Fruit fly (Drosophila melanogaster) whole organism, embryonic: Measurements from ENCODE around the gene CG31224.

ENCODE experiments used
- CG15073 ChIP-seq: fragments of 200-800 bp; sonication (Bioruptor generic); optimal IDR thresholded peaks from 2 replicates; lab custom pipeline; 2016; ENCODE audit warnings: missing biosample characterization, missing genetic modification characterization
- CG16779 ChIP-seq: fragments of 200-800 bp; sonication (Bioruptor generic); IDR thresholded peaks from 2 replicates; pipeline ENCODE4 v1.3.6; 2022; ENCODE audit warnings: missing biosample characterization, missing genetic modification characterization
- CG17829 ChIP-seq: fragments of 200-800 bp; optimal IDR thresholded peaks from 2 replicates; lab custom pipeline; 2019; ENCODE audit warnings: missing biosample characterization, mild to moderate bottlenecking, missing genetic modification characterization, moderate library complexity
- CG7271 ChIP-seq: fragments of 200-800 bp; sonication (Bioruptor generic); optimal IDR thresholded peaks from 2 replicates; lab custom pipeline; 2018; ENCODE audit warnings: missing biosample characterization, mild to moderate bottlenecking, missing genetic modification characterization, moderate library complexity
- E2f1 ChIP-seq: fragments of 200-800 bp; sonication (Bioruptor generic); IDR thresholded peaks from 2 replicates; pipeline ENCODE4 v1.3.6; 2022; ENCODE audit warnings: missing biosample characterization, missing genetic modification characterization
- Hr39 ChIP-seq: fragments of >200 bp; optimal IDR thresholded peaks from 2 replicates; lab custom pipeline; 2017
- Mes4 ChIP-seq: fragments of 200-800 bp; sonication (Bioruptor generic); optimal IDR thresholded peaks from 2 replicates; lab custom pipeline; 2016; ENCODE audit warnings: missing biosample characterization, missing genetic modification characterization
- bcd ChIP-seq: fragments of 200-800 bp; sonication (Bioruptor generic); optimal IDR thresholded peaks from 2 replicates; lab custom pipeline; 2017; ENCODE audit warnings: missing biosample characterization, mild to moderate bottlenecking, missing genetic modification characterization
- exex ChIP-seq: fragments of 200-800 bp; sonication (Bioruptor generic); optimal IDR thresholded peaks from 4 replicates; lab custom pipeline; 2018; ENCODE audit warnings: missing biosample characterization, mild to moderate bottlenecking, missing genetic modification characterization, moderate library complexity
- lov ChIP-seq, 2 experiments: fragments of 200-800 bp in 1 of 2; fragments of >200 bp in 1 of 2; sonication (Bioruptor generic) in 1 of 2; IDR thresholded peaks in 1 of 2; optimal IDR thresholded peaks in 1 of 2; 2 replicates in 1 of 2; 3 replicates in 1 of 2; pipeline versions ENCODE4 v1.3.6 to Lab custom; 2017 to 2022; ENCODE audit warnings: missing biosample characterization in 1 of 2, missing genetic modification characterization in 1 of 2
- pho ChIP-seq: fragments of 200-800 bp; sonication (Bioruptor generic); optimal IDR thresholded peaks from 2 replicates; lab custom pipeline; 2016; ENCODE audit warnings: missing biosample characterization, missing genetic modification characterization
- tna ChIP-seq: fragments of 200-800 bp; sonication (Bioruptor generic); IDR thresholded peaks from 2 replicates; pipeline ENCODE4 v1.3.6; 2022; ENCODE audit warnings: missing biosample characterization, missing genetic modification characterization; ENCODE audit not compliant: partially characterized antibody
- twi ChIP-seq: fragments of 200-800 bp; optimal IDR thresholded peaks from 2 replicates; lab custom pipeline; 2019; ENCODE audit warnings: missing biosample characterization, mild to moderate bottlenecking, missing genetic modification characterization, moderate library complexity
- z ChIP-seq: fragments of 200-800 bp; sonication (Bioruptor generic); IDR thresholded peaks from 3 replicates; pipeline ENCODE4 v1.3.6; 2022; ENCODE audit warnings: missing biosample characterization, missing genetic modification characterization

- no peak for TF ChIP-seq Hr39
- no peak for TF ChIP-seq CG17829 (tag; lab: Kevin White, UChicago)
- TF ChIP-seq bcd (GFP tag; lab: Kevin White, UChicago): no peak
- TF ChIP-seq exex: no peak
- TF ChIP-seq CG15073 (GFP tag; lab: Kevin White, UChicago): no peak
- TF ChIP-seq lov (optimal IDR thresholded peaks at IDR 0.05; lab: Kevin White, UChicago): no peak
- no peak for TF ChIP-seq lov (GFP tag; IDR thresholded peaks at IDR 0.05; lab: Robert Waterston, UW)
- TF ChIP-seq CG16779 (GFP tag; lab: Robert Waterston, UW): no peak
- no peak for TF ChIP-seq z
- no peak for TF ChIP-seq Mes4 (GFP tag; lab: Kevin White, UChicago)
- TF ChIP-seq tna (GFP tag; lab: Robert Waterston, UW): no peak
- no peak for TF ChIP-seq CG7271
- TF ChIP-seq E2f1 (GFP tag; lab: Robert Waterston, UW): no peak
- TF ChIP-seq twi (tag; lab: Kevin White, UChicago): no peak
- no peak for TF ChIP-seq pho (GFP tag; lab: Kevin White, UChicago)
Observed at dm6 chr3R:18703514-18703913, 44.4 kb upstream of the CG31224 start.
